Worm (Caenorhabditis elegans) whole organism, young adult: ENCODE results near the gene szy-2.

Source experiments
- chd-7 ChIP-seq: sonication (generic microtip); optimal IDR thresholded peaks from 2 replicates; lab custom pipeline; 2016; ENCODE audit warnings: mild to moderate bottlenecking, missing genetic modification characterization, moderate library complexity, missing compliant biosample characterization
- lin-40 ChIP-seq: sonication (generic microtip); optimal IDR thresholded peaks from 2 replicates; lab custom pipeline; 2016; ENCODE audit warnings: missing genetic modification characterization, mild to moderate bottlenecking, missing compliant biosample characterization, missing genotype, missing genetic modification reagents
- mel-28 ChIP-seq: sonication (generic microtip); optimal IDR thresholded peaks from 2 replicates; lab custom pipeline; 2016; ENCODE audit warnings: borderline replicate concordance, mild to moderate bottlenecking, missing genetic modification characterization, missing compliant biosample characterization
- nhr-90 ChIP-seq: sonication (generic microtip); optimal IDR thresholded peaks from 2 replicates; lab custom pipeline; 2016; ENCODE audit warnings: missing genotype, mild to moderate bottlenecking, missing genetic modification characterization, missing compliant biosample characterization
- snpc-1.3 ChIP-seq: sonication (generic microtip); optimal IDR thresholded peaks from 2 replicates; lab custom pipeline; 2017; ENCODE audit warnings: missing genetic modification characterization, mild to moderate bottlenecking, missing compliant biosample characterization, antibody characterized with exemption, moderate library complexity, missing genotype, missing genetic modification reagents; ENCODE audit not compliant: insufficient read depth
- unc-62 ChIP-seq: fragments of 150-350 bp; optimal IDR thresholded peaks from 2 replicates; lab custom pipeline; 2014; ENCODE audit warnings: missing biosample characterization, missing genetic modification reagents, missing genetic modification characterization

- TF ChIP-seq chd-7 (tag; lab: Kevin White, UChicago) (no peak), lin-40 (tag; lab: Kevin White, UChicago) (no peak), snpc-1.3 (tag; lab: Kevin White, UChicago) (no peak), unc-62 (GFP tag; lab: Kevin White, UChicago) (no peak), nhr-90 (no peak), mel-28 (no peak)
Measured at ce11 chrIII:5338787-5339186, 32.3 kb downstream of the szy-2 start.
